Worm (Caenorhabditis elegans) whole organism, L1 larva: ENCODE data around the gene nhr-76.

Experiments
- lin-35 ChIP-seq, 2 experiments: fragments of 150-350 bp; optimal IDR thresholded peaks; 2 replicates each; lab custom pipeline; 2014; ENCODE audit warnings: missing biosample characterization in 2 of 2, missing genetic modification characterization in 2 of 2, missing genetic modification reagents in 2 of 2
- nhr-12 ChIP-seq: sonication (generic microtip); optimal IDR thresholded peaks from 2 replicates; lab custom pipeline; 2017; ENCODE audit warnings: missing biosample characterization, missing genetic modification characterization
- nhr-71 ChIP-seq: sonication (generic microtip); optimal IDR thresholded peaks from 2 replicates; lab custom pipeline; 2016; ENCODE audit warnings: mild to moderate bottlenecking, missing genetic modification characterization, moderate library complexity, missing compliant biosample characterization
- pax-3 ChIP-seq: fragments of 200-800 bp; sonication (Bioruptor generic); optimal IDR thresholded peaks from 2 replicates; lab custom pipeline; 2018; ENCODE audit warnings: mild to moderate bottlenecking, missing genetic modification characterization, moderate library complexity, missing compliant biosample characterization

ce11 chrIV:630598-630997, 3.3 kb downstream of the nhr-76 start:
- TF ChIP-seq lin-35 (GFP tag; optimal IDR thresholded peaks at IDR 0.05; lab: Kevin White, UChicago): no peak
- TF ChIP-seq pax-3 (tag; lab: Kevin White, UChicago): no peak
- TF ChIP-seq nhr-71 (tag; lab: Kevin White, UChicago): no peak
- TF ChIP-seq nhr-12 (tag; lab: Kevin White, UChicago): no peak
